Worm (Caenorhabditis elegans): ENCODE results near the gene prmt-5.

- TF ChIP-seq nhr-11 (tag; optimal IDR thresholded peaks at IDR 0.05) (no peak), fax-1 (tag; optimal IDR thresholded peaks at IDR 0.05) (no peak), tbx-2 (tag; optimal IDR thresholded peaks at IDR 0.05) (no peak), lim-6 (tag; optimal IDR thresholded peaks at IDR 0.05) (no peak), fkh-6 (tag; optimal IDR thresholded peaks at IDR 0.05) (no peak), dmd-4 (tag; optimal IDR thresholded peaks at IDR 0.05; ENCODE audit: borderline replicate concordance) (no peak), odd-2 (tag; optimal IDR thresholded peaks at IDR 0.05) (no peak), K02D7.2 (tag; optimal IDR thresholded peaks at IDR 0.05) (no peak), hlh-6 (tag; optimal IDR thresholded peaks at IDR 0.05) (no peak), unc-55 (GFP tag; optimal IDR thresholded peaks at IDR 0.05) (no peak), pros-1 (tag; optimal IDR thresholded peaks at IDR 0.05) (no peak)
These were observed 49.9 kb downstream of the prmt-5 start for ce11 chrIII:5280228-5280627.
